Fruit fly (Drosophila melanogaster) whole organism, embryonic: Measurements from ENCODE around the gene SMC6.
A peak's percentile ranks its signal among the peaks of the same experiment; 100 is the strongest.

Experiments
- Asciz ChIP-seq: fragments of 200-800 bp; sonication (Bioruptor generic); optimal IDR thresholded peaks from 2 replicates; lab custom pipeline; 2017; ENCODE audit warnings: missing biosample characterization, mild to moderate bottlenecking, missing genetic modification characterization, missing genetic modification reagents
- Bteb2 ChIP-seq: fragments of 200-800 bp; sonication (Bioruptor generic); optimal IDR thresholded peaks from 2 replicates; lab custom pipeline; 2016; ENCODE audit warnings: missing biosample characterization, missing genetic modification characterization
- CG12071 ChIP-seq: fragments of 200-800 bp; sonication (Bioruptor generic); optimal IDR thresholded peaks from 3 replicates; lab custom pipeline; 2018; ENCODE audit warnings: missing biosample characterization, mild to moderate bottlenecking, missing genetic modification characterization
- CG12744 ChIP-seq: fragments of 200-800 bp; sonication (Bioruptor generic); optimal IDR thresholded peaks from 2 replicates; lab custom pipeline; 2016; ENCODE audit warnings: missing biosample characterization, missing genetic modification characterization
- CG12769 ChIP-seq: fragments of 200-800 bp; sonication (Bioruptor generic); optimal IDR thresholded peaks from 2 replicates; lab custom pipeline; 2019; ENCODE audit warnings: missing biosample characterization, mild to moderate bottlenecking, missing genetic modification characterization, moderate library complexity
- CG14965 ChIP-seq: fragments of 200-800 bp; sonication (Bioruptor generic); optimal IDR thresholded peaks from 2 replicates; lab custom pipeline; 2016; ENCODE audit warnings: missing biosample characterization, missing genetic modification characterization, borderline replicate concordance
- CG15269 ChIP-seq: fragments of 200-800 bp; sonication (Bioruptor generic); optimal IDR thresholded peaks from 2 replicates; lab custom pipeline; 2018; ENCODE audit warnings: missing biosample characterization, mild to moderate bottlenecking, missing genetic modification characterization, moderate library complexity
- CG15601 ChIP-seq: fragments of 200-800 bp; sonication (Bioruptor generic); optimal IDR thresholded peaks from 3 replicates; lab custom pipeline; 2019; ENCODE audit warnings: missing biosample characterization, mild to moderate bottlenecking, missing genetic modification characterization, moderate library complexity
- CG15696 ChIP-seq: fragments of 200-800 bp; sonication (Bioruptor generic); optimal IDR thresholded peaks from 2 replicates; lab custom pipeline; 2019; ENCODE audit warnings: missing biosample characterization, mild to moderate bottlenecking, missing genetic modification characterization, moderate library complexity
- CG17361 ChIP-seq: fragments of 200-800 bp; sonication (Bioruptor generic); IDR thresholded peaks from 3 replicates; pipeline ENCODE4 v1.3.6; 2022; ENCODE audit warnings: missing biosample characterization, missing genetic modification characterization
- CG18011 ChIP-seq: fragments of 200-800 bp; sonication (Bioruptor generic); optimal IDR thresholded peaks from 2 replicates; lab custom pipeline; 2017; ENCODE audit warnings: missing biosample characterization, missing genetic modification characterization, mild to moderate bottlenecking, moderate library complexity, missing genotype
- CG2199 ChIP-seq: fragments of 200-800 bp; sonication (Bioruptor generic); IDR thresholded peaks from 3 replicates; pipeline ENCODE4 v1.3.6; 2022; ENCODE audit warnings: missing biosample characterization, missing genetic modification characterization
- CG2678 ChIP-seq: fragments of 200-800 bp; sonication (Bioruptor generic); optimal IDR thresholded peaks from 3 replicates; lab custom pipeline; 2019; ENCODE audit warnings: missing biosample characterization, mild to moderate bottlenecking, missing genetic modification characterization, moderate library complexity
- CG31388 ChIP-seq: fragments of 200-800 bp; sonication (Bioruptor generic); optimal IDR thresholded peaks from 2 replicates; lab custom pipeline; 2016; ENCODE audit warnings: missing biosample characterization, missing genetic modification characterization
- CG3163 ChIP-seq: fragments of 200-800 bp; sonication (Bioruptor generic); optimal IDR thresholded peaks from 3 replicates; lab custom pipeline; 2016; ENCODE audit warnings: missing biosample characterization, missing genetic modification characterization
- CG33557 ChIP-seq: fragments of 200-800 bp; sonication (Bioruptor generic); optimal IDR thresholded peaks from 2 replicates; lab custom pipeline; 2019; ENCODE audit warnings: missing biosample characterization, mild to moderate bottlenecking, missing genetic modification characterization, moderate library complexity
- CG5245 ChIP-seq: fragments of 200-800 bp; sonication (Bioruptor generic); optimal IDR thresholded peaks from 3 replicates; lab custom pipeline; 2016; ENCODE audit warnings: missing biosample characterization, missing genetic modification characterization
- CG6689 ChIP-seq: fragments of 200-800 bp; sonication (Bioruptor generic); IDR thresholded peaks from 2 replicates; pipeline ENCODE4 v1.3.6; 2022; ENCODE audit warnings: missing biosample characterization, missing genetic modification characterization
- CG8281 ChIP-seq: fragments of 200-800 bp; sonication (Bioruptor generic); optimal IDR thresholded peaks from 2 replicates; lab custom pipeline; 2018; ENCODE audit warnings: missing biosample characterization, mild to moderate bottlenecking, missing genetic modification characterization, moderate library complexity
- CG9437 ChIP-seq: fragments of 200-800 bp; sonication (Bioruptor generic); optimal IDR thresholded peaks from 2 replicates; lab custom pipeline; 2018; ENCODE audit warnings: missing biosample characterization, mild to moderate bottlenecking, missing genetic modification characterization
- Eip74EF ChIP-seq, 2 experiments: fragments of 200-800 bp in 1 of 2; fragments of >200 bp in 1 of 2; sonication (Bioruptor generic) in 1 of 2; optimal IDR thresholded peaks; 2 replicates each; lab custom pipeline; 2017 to 2019; ENCODE audit warnings: missing biosample characterization in 2 of 2, missing genetic modification characterization in 2 of 2, mild to moderate bottlenecking in 1 of 2, moderate library complexity in 1 of 2
- Hsf ChIP-seq: fragments of 200-800 bp; sonication (Bioruptor generic); optimal IDR thresholded peaks from 3 replicates; lab custom pipeline; 2016; ENCODE audit warnings: missing biosample characterization, missing genetic modification characterization
- Lpt ChIP-seq: fragments of >200 bp; optimal IDR thresholded peaks from 2 replicates; lab custom pipeline; 2018; ENCODE audit warnings: missing biosample characterization, missing genetic modification characterization
- Mrtf ChIP-seq: fragments of 200-800 bp; sonication (Bioruptor generic); IDR thresholded peaks from 3 replicates; pipeline ENCODE4 v1.3.6; 2022; ENCODE audit warnings: missing biosample characterization, missing genetic modification characterization
- Nf-YB ChIP-seq: fragments of 200-800 bp; sonication (Bioruptor generic); optimal IDR thresholded peaks from 3 replicates; lab custom pipeline; 2019; ENCODE audit warnings: missing biosample characterization, mild to moderate bottlenecking, missing genetic modification characterization, moderate library complexity
- Nf-YC ChIP-seq: fragments of 200-800 bp; optimal IDR thresholded peaks from 3 replicates; lab custom pipeline; 2019; ENCODE audit warnings: missing biosample characterization, mild to moderate bottlenecking, missing genetic modification characterization, moderate library complexity
- Opbp ChIP-seq: fragments of 200-800 bp; sonication (Bioruptor generic); IDR thresholded peaks from 3 replicates; pipeline ENCODE4 v1.3.6; 2022; ENCODE audit warnings: missing biosample characterization, missing genetic modification characterization; ENCODE audit not compliant: partially characterized antibody
- Rfx ChIP-seq: fragments of 200-800 bp; sonication (Bioruptor generic); IDR thresholded peaks from 2 replicates; pipeline ENCODE4 v1.3.6; 2022; ENCODE audit warnings: missing biosample characterization, missing genetic modification characterization
- Sry-δ ChIP-seq: fragments of 200-800 bp; sonication (Bioruptor generic); optimal IDR thresholded peaks from 2 replicates; lab custom pipeline; 2016; ENCODE audit warnings: missing biosample characterization, missing genetic modification characterization
- az2 ChIP-seq: fragments of 200-800 bp; sonication (Bioruptor generic); optimal IDR thresholded peaks from 3 replicates; lab custom pipeline; 2016; ENCODE audit warnings: missing biosample characterization, missing genetic modification characterization
- bab2 ChIP-seq: fragments of 200-800 bp; sonication (Bioruptor generic); optimal IDR thresholded peaks from 2 replicates; lab custom pipeline; 2016; ENCODE audit warnings: missing biosample characterization, missing genetic modification characterization
- bigmax ChIP-seq: fragments of 200-800 bp; sonication (Bioruptor generic); optimal IDR thresholded peaks from 2 replicates; lab custom pipeline; 2018; ENCODE audit warnings: missing biosample characterization, mild to moderate bottlenecking, missing genetic modification characterization
- chinmo ChIP-seq: fragments of 200-800 bp; sonication (Bioruptor generic); IDR thresholded peaks from 4 replicates; pipeline ENCODE4 v1.3.6; 2022; ENCODE audit warnings: missing biosample characterization, missing genetic modification characterization; ENCODE audit not compliant: partially characterized antibody
- croc ChIP-seq: fragments of 200-800 bp; sonication (Bioruptor generic); conservative IDR thresholded peaks from 3 replicates; pipeline ENCODE4 v1.3.6; 2022; ENCODE audit warnings: missing biosample characterization, missing genetic modification characterization
- danr ChIP-seq: fragments of 200-800 bp; sonication (Bioruptor generic); IDR thresholded peaks from 2 replicates; pipeline ENCODE4 v1.3.6; 2022; ENCODE audit warnings: missing biosample characterization, missing genetic modification characterization
- dm ChIP-seq: fragments of 200-800 bp; sonication (Bioruptor generic); optimal IDR thresholded peaks from 3 replicates; lab custom pipeline; 2016; ENCODE audit warnings: missing biosample characterization, missing genetic modification characterization
- dmrt11E ChIP-seq: fragments of 200-800 bp; sonication (Bioruptor generic); optimal IDR thresholded peaks from 3 replicates; lab custom pipeline; 2018; ENCODE audit warnings: missing biosample characterization, mild to moderate bottlenecking, missing genetic modification characterization, moderate library complexity
- dysf ChIP-seq: fragments of 200-800 bp; sonication (Bioruptor generic); IDR thresholded peaks from 3 replicates; pipeline ENCODE4 v1.3.6; 2022; ENCODE audit warnings: missing biosample characterization, missing genetic modification characterization
- hkb ChIP-seq, 2 experiments: fragments of 200-800 bp in 1 of 2; fragments of >200 bp in 1 of 2; sonication (Bioruptor generic) in 1 of 2; IDR thresholded peaks in 1 of 2; optimal IDR thresholded peaks in 1 of 2; 2 replicates each; pipeline versions ENCODE4 v1.3.6 to Lab custom; 2017 to 2022; ENCODE audit warnings: missing biosample characterization in 1 of 2, missing genetic modification characterization in 1 of 2
- ind ChIP-seq: fragments of 200-800 bp; sonication (Bioruptor generic); optimal IDR thresholded peaks from 3 replicates; lab custom pipeline; 2016; ENCODE audit warnings: missing biosample characterization, missing genetic modification characterization
- mirr ChIP-seq: fragments of 200-800 bp; sonication (Bioruptor generic); optimal IDR thresholded peaks from 3 replicates; lab custom pipeline; 2018; ENCODE audit warnings: missing biosample characterization, mild to moderate bottlenecking, missing genetic modification characterization
- nau ChIP-seq: fragments of 200-800 bp; sonication (Bioruptor generic); optimal IDR thresholded peaks from 3 replicates; lab custom pipeline; 2017; ENCODE audit warnings: missing biosample characterization, mild to moderate bottlenecking, missing genetic modification characterization, missing genetic modification reagents
- rib ChIP-seq: fragments of 200-800 bp; sonication (Bioruptor generic); IDR thresholded peaks from 2 replicates; pipeline ENCODE4 v1.3.6; 2022; ENCODE audit warnings: missing biosample characterization, missing genetic modification characterization
- shn ChIP-seq: fragments of 200-800 bp; sonication (Bioruptor generic); optimal IDR thresholded peaks from 3 replicates; lab custom pipeline; 2016; ENCODE audit warnings: missing biosample characterization, missing genetic modification characterization
- sim ChIP-seq: fragments of 200-800 bp; sonication (Bioruptor generic); IDR thresholded peaks from 2 replicates; pipeline ENCODE4 v1.3.6; 2022; ENCODE audit warnings: missing biosample characterization, missing genetic modification characterization
- slbo ChIP-seq: fragments of 200-800 bp; sonication (Bioruptor generic); IDR thresholded peaks from 2 replicates; pipeline ENCODE4 v1.3.6; 2022; ENCODE audit warnings: missing biosample characterization, missing genetic modification characterization
- sqz ChIP-seq: fragments of 200-800 bp; sonication (Bioruptor generic); optimal IDR thresholded peaks from 3 replicates; lab custom pipeline; 2018; ENCODE audit warnings: missing biosample characterization, mild to moderate bottlenecking, missing genetic modification characterization
- stwl ChIP-seq: fragments of 200-800 bp; sonication (Bioruptor generic); optimal IDR thresholded peaks from 3 replicates; lab custom pipeline; 2018; ENCODE audit warnings: missing biosample characterization, mild to moderate bottlenecking, missing genetic modification characterization, moderate library complexity
- tll ChIP-seq, 2 experiments: fragments of 200-800 bp in 1 of 2; fragments of >200 bp in 1 of 2; sonication (Bioruptor generic) in 1 of 2; optimal IDR thresholded peaks; 2 replicates each; lab custom pipeline; 2017 to 2019; ENCODE audit warnings: missing biosample characterization in 2 of 2, missing genetic modification characterization in 2 of 2, mild to moderate bottlenecking in 1 of 2, moderate library complexity in 1 of 2
- unc-4 ChIP-seq: fragments of 200-800 bp; sonication (Bioruptor generic); IDR thresholded peaks from 2 replicates; pipeline ENCODE4 v1.3.6; 2022; ENCODE audit warnings: missing biosample characterization, missing genetic modification characterization; ENCODE audit not compliant: partially characterized antibody

SMC6 gene

dm6 chr3R:24188619-24189018 is 4.6 kb downstream of the SMC6 start, which contains the start of gene CG5515 (continued):
- TF ChIP-seq CG6689 (GFP tag; lab: Robert Waterston, UW) = peak; percentile 79
- peak; percentile 32 for TF ChIP-seq CG5245 (GFP tag; lab: Kevin White, UChicago)
- TF ChIP-seq chinmo (GFP tag; lab: Robert Waterston, UW) = 0 out of 4 replicates have a peak, but pooled peaks have one; percentile 30
- peak; percentile 50 for TF ChIP-seq CG12744 (GFP tag; lab: Kevin White, UChicago)
- peak; percentile 57 for TF ChIP-seq hkb (optimal IDR thresholded peaks at IDR 0.05; lab: Kevin White, UChicago)
- peak; percentile 66 for TF ChIP-seq hkb (GFP tag; IDR thresholded peaks at IDR 0.05; lab: Robert Waterston, UW)
- peak; percentile 76 for TF ChIP-seq CG15269 (tag; lab: Kevin White, UChicago)
- no peak for TF ChIP-seq sim (GFP tag; lab: Robert Waterston, UW)
- TF ChIP-seq dmrt11E (tag; lab: Kevin White, UChicago) = peak; percentile 82
- TF ChIP-seq Sry-δ (GFP tag; lab: Kevin White, UChicago) = peak; percentile 54
- no peak for TF ChIP-seq CG2678
- TF ChIP-seq az2 (GFP tag; lab: Kevin White, UChicago) = peak; percentile 63
- TF ChIP-seq Hsf = peak; percentile 90
- TF ChIP-seq shn (GFP tag; lab: Kevin White, UChicago) = peak; percentile 89
- no peak for TF ChIP-seq Eip74EF (GFP tag; optimal IDR thresholded peaks at IDR 0.05; lab: Kevin White, UChicago)
- TF ChIP-seq Nf-YC = peak; percentile 58
- TF ChIP-seq Asciz = no peak
- TF ChIP-seq CG12071 (GFP tag; lab: Kevin White, UChicago) = no peak
- TF ChIP-seq rib (GFP tag; lab: Robert Waterston, UW) = no peak
- no peak for TF ChIP-seq CG14965 (GFP tag; lab: Kevin White, UChicago)
- TF ChIP-seq CG33557 (GFP tag; lab: Kevin White, UChicago) = peak; percentile 36
- TF ChIP-seq Opbp (GFP tag; lab: Robert Waterston, UW) = peak; percentile 69
- TF ChIP-seq slbo (GFP tag; lab: Robert Waterston, UW) = peak; percentile 86
- TF ChIP-seq Rfx = peak; percentile 86
- TF ChIP-seq danr (GFP tag; lab: Robert Waterston, UW) = no peak
- TF ChIP-seq CG2199 = no peak
- peak; percentile 35 for TF ChIP-seq CG9437 (GFP tag; lab: Kevin White, UChicago)
- TF ChIP-seq croc (GFP tag; lab: Robert Waterston, UW) = peak; percentile 76; the same call in 2 of the 3 replicates
- peak; percentile 67 for TF ChIP-seq bigmax (GFP tag; lab: Kevin White, UChicago)
- TF ChIP-seq mirr (GFP tag; lab: Kevin White, UChicago) = peak; percentile 62
- no peak for TF ChIP-seq Lpt (GFP tag; lab: Kevin White, UChicago)
- TF ChIP-seq CG3163 = peak; percentile 76
- peak; percentile 66 for TF ChIP-seq ind
- TF ChIP-seq CG31388 (GFP tag; lab: Kevin White, UChicago) = no peak
- TF ChIP-seq bab2 (GFP tag; lab: Kevin White, UChicago) = peak; percentile 79
- TF ChIP-seq CG15601 (tag; lab: Kevin White, UChicago) = peak; percentile 76
- no peak for TF ChIP-seq Nf-YB (GFP tag; lab: Kevin White, UChicago)
- TF ChIP-seq CG17361 (GFP tag; lab: Robert Waterston, UW) = peak; percentile 65
- no peak for TF ChIP-seq sqz
- no peak for TF ChIP-seq CG8281 (tag; lab: Kevin White, UChicago)
- TF ChIP-seq tll (GFP tag; optimal IDR thresholded peaks at IDR 0.05; lab: Kevin White, UChicago) = no peak
- TF ChIP-seq dm (GFP tag; lab: Kevin White, UChicago) = peak; percentile 81
- TF ChIP-seq unc-4 = peak; percentile 58
- TF ChIP-seq nau (GFP tag; lab: Kevin White, UChicago) = no peak
- TF ChIP-seq dysf = peak; percentile 92
- peak; percentile 66 for TF ChIP-seq CG18011
- TF ChIP-seq Mrtf (GFP tag; lab: Robert Waterston, UW) = peak; percentile 73
- peak; percentile 83 for TF ChIP-seq CG15696 (tag; lab: Kevin White, UChicago)
- TF ChIP-seq CG12769 (tag; lab: Kevin White, UChicago) = peak; percentile 75
- TF ChIP-seq Bteb2 (GFP tag; lab: Kevin White, UChicago) = peak; percentile 84
- peak; percentile 84 for TF ChIP-seq stwl (tag; lab: Kevin White, UChicago)
